Worm (Caenorhabditis elegans) whole organism, young adult: Measurements from ENCODE around the gene ZC190.6.

ENCODE experiments used
- B0261.1 ChIP-seq: sonication (generic microtip); optimal IDR thresholded peaks from 2 replicates; lab custom pipeline; 2016; ENCODE audit warnings: mild to moderate bottlenecking, missing genetic modification characterization, moderate library complexity, missing compliant biosample characterization
- F10E7.11 ChIP-seq: sonication (generic microtip); optimal IDR thresholded peaks from 2 replicates; lab custom pipeline; 2017; ENCODE audit warnings: mild to moderate bottlenecking, missing genetic modification characterization, moderate library complexity, missing compliant biosample characterization
- F37B4.10 ChIP-seq: fragments of 200-800 bp; sonication (Bioruptor generic); IDR thresholded peaks from 2 replicates; pipeline ENCODE4 v1.3.6; 2022; ENCODE audit warnings: missing genetic modification characterization, missing compliant biosample characterization
- F49E8.2 ChIP-seq: sonication (generic microtip); optimal IDR thresholded peaks from 3 replicates; lab custom pipeline; 2017; ENCODE audit warnings: missing genetic modification characterization, mild to moderate bottlenecking, missing compliant biosample characterization, antibody characterized with exemption, moderate library complexity; ENCODE audit not compliant: insufficient read depth
- K11D2.4 ChIP-seq: fragments of 200-800 bp; sonication (Bioruptor generic); IDR thresholded peaks from 2 replicates; pipeline ENCODE4 v1.3.6; 2022; ENCODE audit warnings: missing genetic modification reagents, missing genetic modification characterization, missing compliant biosample characterization
- Y53F4B.3 ChIP-seq: fragments of 200-800 bp; sonication (Bioruptor generic); IDR thresholded peaks from 2 replicates; pipeline ENCODE4 v1.3.6; 2022; ENCODE audit warnings: missing genetic modification reagents, missing genetic modification characterization, missing compliant biosample characterization
- Y56A3A.18 ChIP-seq: fragments of 200-800 bp; sonication (Bioruptor generic); IDR thresholded peaks from 2 replicates; pipeline ENCODE4 v1.3.6; 2022; ENCODE audit warnings: missing genetic modification reagents, missing genetic modification characterization, missing compliant biosample characterization
- Y67H2A.10 ChIP-seq: fragments of 200-800 bp; sonication (Bioruptor generic); conservative IDR thresholded peaks from 2 replicates; pipeline ENCODE4 v1.3.6; 2022; ENCODE audit warnings: missing genetic modification reagents, missing genetic modification characterization, missing compliant biosample characterization
- Y95B8A.8 ChIP-seq: fragments of 200-800 bp; sonication (Bioruptor generic); IDR thresholded peaks from 2 replicates; pipeline ENCODE4 v1.3.6; 2022; ENCODE audit warnings: missing genetic modification reagents, missing genetic modification characterization, missing compliant biosample characterization
- akir-1 ChIP-seq: fragments of 200-800 bp; sonication (Bioruptor generic); optimal IDR thresholded peaks from 2 replicates; lab custom pipeline; 2018; ENCODE audit warnings: mild to moderate bottlenecking, missing genetic modification characterization, moderate library complexity, missing compliant biosample characterization
- ama-1 ChIP-seq, 3 experiments: fragments of 150-350 bp in 1 of 3; sonication (generic microtip) in 2 of 3; optimal IDR thresholded peaks; 2 replicates each; lab custom pipeline; 2014 to 2018; ENCODE audit warnings: missing biosample characterization in 2 of 3, missing genetic modification characterization in 2 of 3, missing genetic modification reagents in 2 of 3
- athp-1 ChIP-seq: sonication (generic microtip); optimal IDR thresholded peaks from 2 replicates; lab custom pipeline; 2017; ENCODE audit warnings: mild to moderate bottlenecking, missing genetic modification characterization, missing compliant biosample characterization
- attf-6 ChIP-seq: fragments of 200-800 bp; sonication (Bioruptor generic); IDR thresholded peaks from 2 replicates; pipeline ENCODE4 v1.3.6; 2022; ENCODE audit warnings: missing genetic modification reagents, missing genetic modification characterization, missing compliant biosample characterization
- bed-2 ChIP-seq: fragments of 200-800 bp; sonication (Bioruptor generic); IDR thresholded peaks from 2 replicates; pipeline ENCODE4 v1.3.6; 2022; ENCODE audit warnings: missing genetic modification reagents, missing genetic modification characterization, missing compliant biosample characterization
- ceh-40 ChIP-seq: fragments of 200-800 bp; sonication (Bioruptor generic); IDR thresholded peaks from 2 replicates; pipeline ENCODE4 v1.3.6; 2022; ENCODE audit warnings: missing genetic modification characterization, missing compliant biosample characterization
- ceh-79 ChIP-seq: sonication (generic microtip); optimal IDR thresholded peaks from 2 replicates; lab custom pipeline; 2017; ENCODE audit warnings: mild to moderate bottlenecking, missing genetic modification characterization, missing compliant biosample characterization
- ceh-91 ChIP-seq: fragments of 200-800 bp; sonication (Bioruptor generic); IDR thresholded peaks from 2 replicates; pipeline ENCODE4 v1.3.6; 2022; ENCODE audit warnings: missing genetic modification reagents, missing genetic modification characterization, missing compliant biosample characterization
- die-1 ChIP-seq: sonication (generic microtip); optimal IDR thresholded peaks from 2 replicates; lab custom pipeline; 2016; ENCODE audit warnings: missing genotype, mild to moderate bottlenecking, missing genetic modification characterization, missing compliant biosample characterization
- him-1 ChIP-seq: sonication (generic microtip); optimal IDR thresholded peaks from 2 replicates; lab custom pipeline; 2016; ENCODE audit warnings: missing genotype, missing genetic modification reagents, missing genetic modification characterization, missing compliant biosample characterization
- hrde-1 ChIP-seq: sonication (generic microtip); optimal IDR thresholded peaks from 2 replicates; lab custom pipeline; 2016; ENCODE audit warnings: missing genetic modification characterization, mild to moderate bottlenecking, missing compliant biosample characterization, moderate library complexity, missing genotype, missing genetic modification reagents, borderline replicate concordance
- hsf-1 ChIP-seq: fragments of 200-800 bp; sonication (Bioruptor generic); IDR thresholded peaks from 2 replicates; pipeline ENCODE4 v1.3.6; 2022; ENCODE audit warnings: missing genetic modification reagents, missing genetic modification characterization, missing compliant biosample characterization
- madf-8 ChIP-seq: fragments of 200-800 bp; sonication (Bioruptor generic); conservative IDR thresholded peaks from 2 replicates; pipeline ENCODE4 v1.3.6; 2022; ENCODE audit warnings: missing genetic modification reagents, missing genetic modification characterization, missing compliant biosample characterization
- mcd-1 ChIP-seq: fragments of 200-800 bp; sonication (Bioruptor generic); IDR thresholded peaks from 2 replicates; pipeline ENCODE4 v1.3.6; 2022; ENCODE audit warnings: missing genetic modification reagents, missing genetic modification characterization, missing compliant biosample characterization
- mes-4 ChIP-seq: sonication (generic microtip); optimal IDR thresholded peaks from 2 replicates; lab custom pipeline; 2016; ENCODE audit warnings: missing genotype, missing genetic modification characterization, missing compliant biosample characterization
- nhr-179 ChIP-seq: sonication (generic microtip); optimal IDR thresholded peaks from 2 replicates; lab custom pipeline; 2016; ENCODE audit warnings: mild to moderate bottlenecking, missing genetic modification characterization, missing compliant biosample characterization
- nhr-80 ChIP-seq: sonication (generic microtip); optimal IDR thresholded peaks from 2 replicates; lab custom pipeline; 2016; ENCODE audit warnings: missing genetic modification characterization, missing compliant biosample characterization
- pbrm-1 ChIP-seq: fragments of 200-800 bp; sonication (Bioruptor generic); IDR thresholded peaks from 2 replicates; pipeline ENCODE4 v1.3.6; 2022; ENCODE audit warnings: missing genetic modification reagents, missing genetic modification characterization, missing compliant biosample characterization
- rec-8 ChIP-seq, 2 experiments: sonication (generic microtip); optimal IDR thresholded peaks; 2 replicates each; lab custom pipeline; 2016; ENCODE audit warnings: mild to moderate bottlenecking in 2 of 2, missing genetic modification characterization in 2 of 2, missing genetic modification reagents in 2 of 2, missing genotype in 2 of 2, missing biosample characterization in 1 of 2, missing compliant biosample characterization in 1 of 2, moderate library complexity in 1 of 2
- snpc-3.4 ChIP-seq: sonication (generic microtip); optimal IDR thresholded peaks from 2 replicates; lab custom pipeline; 2017; ENCODE audit warnings: missing genetic modification characterization, mild to moderate bottlenecking, missing compliant biosample characterization, antibody characterized with exemption, moderate library complexity, missing genotype, missing genetic modification reagents
- snpc-4 ChIP-seq, 5 experiments: fragments of 150-350 bp in 1 of 5; sonication (generic microtip) in 4 of 5; optimal IDR thresholded peaks; 2 replicates each; lab custom pipeline; 2014 to 2018; ENCODE audit warnings: missing genetic modification characterization in 5 of 5, missing biosample characterization in 3 of 5, antibody characterized with exemption in 2 of 5, mild to moderate bottlenecking in 2 of 5, missing compliant biosample characterization in 2 of 5, missing genotype in 2 of 5, moderate library complexity in 2 of 5, missing genetic modification reagents in 1 of 5
- unc-62 ChIP-seq: fragments of 150-350 bp; optimal IDR thresholded peaks from 2 replicates; lab custom pipeline; 2014; ENCODE audit warnings: missing biosample characterization, missing genetic modification reagents, missing genetic modification characterization
- zfh-2 ChIP-seq: fragments of 200-800 bp; sonication (Bioruptor generic); conservative IDR thresholded peaks from 2 replicates; pipeline ENCODE4 v1.3.6; 2022; ENCODE audit warnings: missing genetic modification reagents, missing genetic modification characterization, missing compliant biosample characterization
- ztf-25 ChIP-seq: fragments of 200-800 bp; sonication (Bioruptor generic); IDR thresholded peaks from 2 replicates; pipeline ENCODE4 v1.3.6; 2022; ENCODE audit warnings: missing genetic modification reagents, missing genetic modification characterization, missing compliant biosample characterization
- ztf-28 ChIP-seq: fragments of 200-800 bp; sonication (Bioruptor generic); IDR thresholded peaks from 2 replicates; pipeline ENCODE4 v1.3.6; 2022; ENCODE audit warnings: missing genetic modification reagents, missing genetic modification characterization, missing compliant biosample characterization
- ztf-3 ChIP-seq: fragments of 200-800 bp; sonication (Bioruptor generic); optimal IDR thresholded peaks from 2 replicates; lab custom pipeline; 2018; ENCODE audit warnings: mild to moderate bottlenecking, missing genetic modification characterization, missing compliant biosample characterization

The ZC190.6 gene

DNA sequence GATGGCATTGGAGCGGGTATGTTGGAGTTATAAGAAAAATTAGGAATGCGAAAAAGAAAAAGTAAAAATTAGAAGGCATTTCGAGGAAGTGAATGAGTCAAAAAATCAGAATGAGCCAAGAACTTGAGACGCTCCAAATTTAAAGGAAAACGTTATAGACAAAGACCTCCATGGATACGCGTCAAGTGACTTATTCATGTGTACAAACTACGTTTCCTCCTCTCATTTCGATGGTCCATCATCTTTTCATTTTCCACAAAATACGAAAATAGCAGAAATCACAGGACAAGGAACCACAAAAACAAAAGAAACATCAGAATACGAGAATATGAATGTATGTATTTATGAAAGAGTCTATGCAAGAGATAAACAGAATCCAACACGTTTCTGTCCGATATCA, 35.8 kb downstream of the ZC190.6 start, which contains the start of gene F28A12.3:
F28A12.3 (minus strand) TSS at position 101 of the 400 bp plus-strand sequence.
- TF ChIP-seq rec-8 (tag; optimal IDR thresholded peaks at IDR 0.05; lab: Kevin White, UChicago) (no peak), him-1 (tag; lab: Kevin White, UChicago) (no peak), hrde-1 (no peak), attf-6 (GFP tag; lab: Robert Waterston, UW) (no peak), Y67H2A.10 (no peak), nhr-80 (no peak), zfh-2 (GFP tag; lab: Robert Waterston, UW) (no peak), F37B4.10 (GFP tag; lab: Robert Waterston, UW) (no peak), ztf-25 (GFP tag; lab: Robert Waterston, UW) (no peak)

DNA sequence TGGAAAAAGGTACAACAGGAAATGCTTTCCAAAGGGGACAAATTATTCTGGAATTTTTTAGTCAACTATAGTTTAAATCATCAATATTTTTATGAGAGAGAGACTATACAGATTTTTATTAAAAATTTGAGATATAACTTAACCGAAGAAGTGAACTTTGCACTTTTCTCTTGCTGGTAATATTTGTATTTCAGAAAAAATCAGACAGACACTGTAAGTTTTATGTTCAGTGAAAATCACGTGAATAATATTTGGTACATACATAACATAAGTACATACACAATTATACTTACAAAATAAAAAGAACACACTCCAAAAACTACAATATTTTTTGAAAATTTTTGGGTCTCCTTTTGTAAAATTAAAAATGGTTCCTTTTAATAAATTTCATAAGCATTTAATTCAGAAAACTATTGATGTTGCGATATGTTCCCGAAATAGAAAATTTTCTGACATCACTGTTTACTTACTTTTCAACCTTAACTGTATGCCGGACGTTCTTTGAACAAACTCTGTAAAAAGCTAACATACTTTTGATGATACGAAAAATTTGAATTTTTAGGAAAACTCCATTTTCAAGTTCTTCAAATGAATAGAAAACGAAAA, 39.3 kb downstream of the ZC190.6 start, which contains the start of the genes F28A12.10 and acd-4:
F28A12.10 (minus strand) TSS at position 101 of the 606 bp plus-strand sequence.
acd-4 (plus strand) TSS at position 556 of the 606 bp plus-strand sequence.
- TF ChIP-seq mes-4 (tag; lab: Kevin White, UChicago) (no peak), madf-8 (GFP tag; lab: Robert Waterston, UW) (no peak), ztf-3 (GFP tag; lab: Kevin White, UChicago) (no peak), K11D2.4 (GFP tag; lab: Robert Waterston, UW) (no peak), unc-62 (GFP tag; lab: Kevin White, UChicago) (no peak), ama-1 (optimal IDR thresholded peaks at IDR 0.05; lab: Kevin White, UChicago) (no peak), ama-1 (GFP tag; optimal IDR thresholded peaks at IDR 0.05; lab: Kevin White, UChicago) (no peak), pbrm-1 (no peak), snpc-4 (GFP tag; optimal IDR thresholded peaks at IDR 0.05; lab: Kevin White, UChicago) (no peak), snpc-4 (tag; optimal IDR thresholded peaks at IDR 0.05; lab: Kevin White, UChicago) (no peak), nhr-80 (no peak), Y53F4B.3 (no peak), hsf-1 (GFP tag; lab: Robert Waterston, UW) (no peak), ceh-40 (GFP tag; lab: Robert Waterston, UW) (no peak), athp-1 (tag; lab: Kevin White, UChicago) (no peak), Y56A3A.18 (GFP tag; lab: Robert Waterston, UW) (no peak), ceh-79 (tag; lab: Kevin White, UChicago) (no peak), F49E8.2 (tag; lab: Kevin White, UChicago) (no peak), Y95B8A.8 (GFP tag; lab: Robert Waterston, UW) (no peak)

- TF ChIP-seq him-1 (tag; lab: Kevin White, UChicago) = no peak
- no peak for TF ChIP-seq B0261.1 (tag; lab: Kevin White, UChicago)
- no peak for TF ChIP-seq mcd-1 (GFP tag; lab: Robert Waterston, UW)
- no peak for TF ChIP-seq F10E7.11 (tag; lab: Kevin White, UChicago)
- no peak for TF ChIP-seq snpc-3.4 (tag; lab: Kevin White, UChicago)
- TF ChIP-seq nhr-179 (tag; lab: Kevin White, UChicago) = no peak
- no peak for TF ChIP-seq die-1 (tag; lab: Kevin White, UChicago)
- TF ChIP-seq ztf-28 = no peak
- TF ChIP-seq akir-1 (GFP tag; lab: Kevin White, UChicago) = no peak
- TF ChIP-seq bed-2 (GFP tag; lab: Robert Waterston, UW) = no peak
- no peak for TF ChIP-seq ceh-91 (GFP tag; lab: Robert Waterston, UW)
Measured at ce11 chrV:8636907-8637306, 40.2 kb downstream of the ZC190.6 start, which contains the start of gene grl-12. Gene grl-12 (minus strand): TSS chrV:8637007.
